Worm (Caenorhabditis elegans) whole organism, L4 larva: Measurements from ENCODE around the gene C04G6.6.

Source experiments
- F10B5.3 ChIP-seq: sonication (generic microtip); optimal IDR thresholded peaks from 2 replicates; lab custom pipeline; 2016; ENCODE audit warnings: mild to moderate bottlenecking, missing genetic modification characterization, missing compliant biosample characterization
- F37D6.2 ChIP-seq: sonication (generic microtip); optimal IDR thresholded peaks from 2 replicates; lab custom pipeline; 2016; ENCODE audit warnings: mild to moderate bottlenecking, missing genetic modification characterization, missing compliant biosample characterization
- F44E2.7 ChIP-seq: fragments of 200-800 bp; sonication (Bioruptor generic); IDR thresholded peaks from 2 replicates; pipeline ENCODE4 v2.1.2; 2022; ENCODE audit warnings: missing genetic modification characterization, missing compliant biosample characterization
- F49E8.2 ChIP-seq: sonication (generic microtip); optimal IDR thresholded peaks from 2 replicates; lab custom pipeline; 2016; ENCODE audit warnings: missing compliant biosample characterization, mild to moderate bottlenecking, missing genetic modification characterization, borderline replicate concordance
- T20F7.1 ChIP-seq: fragments of 200-800 bp; sonication (Bioruptor generic); optimal IDR thresholded peaks from 2 replicates; lab custom pipeline; 2018; ENCODE audit warnings: mild to moderate bottlenecking, missing genetic modification characterization, missing compliant biosample characterization
- T26A8.4 ChIP-seq: fragments of 200-800 bp; sonication (Bioruptor generic); IDR thresholded peaks from 2 replicates; pipeline ENCODE4 v1.3.6; 2022; ENCODE audit warnings: missing genetic modification characterization, missing compliant biosample characterization
- Y75B8A.6 ChIP-seq: fragments of 200-800 bp; sonication (Bioruptor generic); IDR thresholded peaks from 2 replicates; pipeline ENCODE4 v1.3.6; 2022; ENCODE audit warnings: missing genetic modification reagents, missing genetic modification characterization, missing compliant biosample characterization
- aha-1 ChIP-seq: fragments of 150-350 bp; peaks from one replicate; lab custom pipeline; 2014; ENCODE audit warnings: missing biosample characterization, missing genetic modification characterization
- ama-1 ChIP-seq: fragments of 150-350 bp; optimal IDR thresholded peaks from 2 replicates; lab custom pipeline; 2014; ENCODE audit warnings: inconsistent platforms, mixed read lengths
- attf-4 ChIP-seq: sonication (generic microtip); optimal IDR thresholded peaks from 3 replicates; lab custom pipeline; 2017; ENCODE audit warnings: missing biosample characterization, missing genetic modification characterization
- ceh-44 ChIP-seq: fragments of 200-800 bp; sonication (Bioruptor generic); IDR thresholded peaks from 2 replicates; pipeline ENCODE4 v1.3.6; 2022; ENCODE audit warnings: missing genetic modification reagents, missing genetic modification characterization, missing compliant biosample characterization
- daf-12 ChIP-seq: fragments of 150-350 bp; optimal IDR thresholded peaks from 2 replicates; lab custom pipeline; 2014; ENCODE audit warnings: missing biosample characterization, missing genetic modification reagents, missing genetic modification characterization
- daf-19 ChIP-seq: fragments of 200-800 bp; sonication (Bioruptor generic); conservative IDR thresholded peaks from 2 replicates; pipeline ENCODE4 v1.3.6; 2022; ENCODE audit warnings: missing genetic modification characterization, missing compliant biosample characterization
- dmd-8 ChIP-seq: fragments of 200-800 bp; sonication (Bioruptor generic); IDR thresholded peaks from 2 replicates; pipeline ENCODE4 v1.3.6; 2022; ENCODE audit warnings: missing genetic modification characterization, missing compliant biosample characterization
- dpl-1 ChIP-seq: fragments of 150-350 bp; optimal IDR thresholded peaks from 2 replicates; lab custom pipeline; 2014; ENCODE audit warnings: missing biosample characterization, missing genetic modification reagents, missing genetic modification characterization
- duxl-1 ChIP-seq: sonication (generic microtip); optimal IDR thresholded peaks from 2 replicates; lab custom pipeline; 2016; ENCODE audit warnings: mild to moderate bottlenecking, missing genetic modification characterization, moderate library complexity, missing compliant biosample characterization; ENCODE audit not compliant: poor library complexity
- egl-43 ChIP-seq: fragments of 200-800 bp; sonication (Bioruptor generic); IDR thresholded peaks from 2 replicates; pipeline ENCODE4 v1.3.6; 2022; ENCODE audit warnings: missing genetic modification reagents, missing genetic modification characterization, missing compliant biosample characterization
- fkh-10 ChIP-seq: fragments of 150-350 bp; optimal IDR thresholded peaks from 2 replicates; lab custom pipeline; 2014; ENCODE audit warnings: missing biosample characterization, missing genetic modification reagents, missing genetic modification characterization
- gei-8 ChIP-seq: fragments of 200-800 bp; sonication (Bioruptor generic); optimal IDR thresholded peaks from 2 replicates; lab custom pipeline; 2018; ENCODE audit warnings: mild to moderate bottlenecking, missing genetic modification characterization, missing compliant biosample characterization
- hlh-11 ChIP-seq: fragments of 200-800 bp; sonication (Bioruptor generic); optimal IDR thresholded peaks from 2 replicates; lab custom pipeline; 2018; ENCODE audit warnings: mild to moderate bottlenecking, missing genetic modification characterization, missing compliant biosample characterization
- jun-1 ChIP-seq: fragments of 150-350 bp; optimal IDR thresholded peaks from 2 replicates; lab custom pipeline; 2014; ENCODE audit warnings: missing biosample characterization, missing genetic modification reagents, missing genetic modification characterization
- lim-7 ChIP-seq: fragments of 200-800 bp; sonication (Bioruptor generic); IDR thresholded peaks from 2 replicates; pipeline ENCODE4 v1.3.6; 2022; ENCODE audit warnings: missing genetic modification characterization, missing compliant biosample characterization
- lin-13 ChIP-seq: fragments of 150-350 bp; optimal IDR thresholded peaks from 2 replicates; lab custom pipeline; 2014; ENCODE audit warnings: missing biosample characterization, missing genetic modification reagents, missing genetic modification characterization
- lin-29 ChIP-seq: fragments of 200-800 bp; sonication (Bioruptor generic); IDR thresholded peaks from 2 replicates; pipeline ENCODE4 v1.3.6; 2022; ENCODE audit warnings: missing genetic modification reagents, missing genetic modification characterization, missing compliant biosample characterization
- lin-38 ChIP-seq: fragments of 200-800 bp; sonication (Bioruptor generic); IDR thresholded peaks from 2 replicates; pipeline ENCODE4 v1.3.6; 2022; ENCODE audit warnings: missing genetic modification reagents, missing genetic modification characterization, missing compliant biosample characterization
- lsy-2 ChIP-seq, 2 experiments: fragments of 150-350 bp in 1 of 2; sonication (generic microtip) in 1 of 2; optimal IDR thresholded peaks; 2 replicates each; lab custom pipeline; 2014 to 2017; ENCODE audit warnings: missing biosample characterization in 2 of 2, missing genetic modification characterization in 2 of 2
- madf-5 ChIP-seq, 2 experiments: fragments of 200-800 bp; sonication (Bioruptor generic); IDR thresholded peaks; 2 replicates each; pipeline ENCODE4 v1.3.6; 2022; ENCODE audit warnings: missing compliant biosample characterization in 2 of 2, missing genetic modification characterization in 2 of 2
- mep-1 ChIP-seq: fragments of 150-350 bp; sonication (generic microtip); optimal IDR thresholded peaks from 3 replicates; lab custom pipeline; 2014; ENCODE audit warnings: missing biosample characterization, missing genetic modification characterization
- mxl-2 ChIP-seq: fragments of 200-800 bp; sonication (Bioruptor generic); conservative IDR thresholded peaks from 2 replicates; pipeline ENCODE4 v1.3.6; 2022; ENCODE audit warnings: missing genetic modification reagents, missing genetic modification characterization, missing compliant biosample characterization
- nhr-25 ChIP-seq: sonication (generic microtip); optimal IDR thresholded peaks from 2 replicates; lab custom pipeline; 2017; ENCODE audit warnings: missing genetic modification characterization, mild to moderate bottlenecking, missing compliant biosample characterization, antibody characterized with exemption, moderate library complexity, borderline replicate concordance; ENCODE audit not compliant: insufficient read depth
- nhr-41 ChIP-seq: fragments of 200-800 bp; sonication (Bioruptor generic); IDR thresholded peaks from 2 replicates; pipeline ENCODE4 v1.3.6; 2022; ENCODE audit warnings: missing genetic modification reagents, missing genetic modification characterization, missing compliant biosample characterization
- nhr-6 ChIP-seq: fragments of 150-350 bp; optimal IDR thresholded peaks from 2 replicates; lab custom pipeline; 2014; ENCODE audit warnings: missing biosample characterization, missing genetic modification characterization
- pha-4 ChIP-seq, 2 experiments: fragments of 150-350 bp in 1 of 2; fragments of 200-800 bp in 1 of 2; sonication (Bioruptor generic) in 1 of 2; IDR thresholded peaks in 1 of 2; optimal IDR thresholded peaks in 1 of 2; 2 replicates each; pipeline versions ENCODE4 v1.3.6 to Lab custom; 2014 to 2022; ENCODE audit warnings: missing genetic modification characterization in 2 of 2, missing genetic modification reagents in 2 of 2, missing biosample characterization in 1 of 2, missing compliant biosample characterization in 1 of 2
- pqm-1 ChIP-seq: sonication (generic microtip); optimal IDR thresholded peaks from 2 replicates; lab custom pipeline; 2017; ENCODE audit warnings: missing biosample characterization, missing genetic modification characterization
- set-16 ChIP-seq: fragments of 200-800 bp; sonication (Bioruptor generic); IDR thresholded peaks from 2 replicates; pipeline ENCODE4 v1.3.6; 2022; ENCODE audit warnings: missing genetic modification reagents, missing genetic modification characterization, missing compliant biosample characterization
- skn-1 ChIP-seq: fragments of 150-350 bp; optimal IDR thresholded peaks from 2 replicates; lab custom pipeline; 2014; ENCODE audit warnings: missing biosample characterization, missing genetic modification characterization
- spr-3 ChIP-seq: fragments of 200-800 bp; sonication (Bioruptor generic); optimal IDR thresholded peaks from 2 replicates; lab custom pipeline; 2018; ENCODE audit warnings: mild to moderate bottlenecking, missing genetic modification characterization, missing compliant biosample characterization
- tra-1 ChIP-seq: fragments of 200-800 bp; sonication (Bioruptor generic); IDR thresholded peaks from 2 replicates; pipeline ENCODE4 v1.3.6; 2022; ENCODE audit warnings: missing genetic modification reagents, missing genetic modification characterization, missing compliant biosample characterization
- unc-130 ChIP-seq: sonication (generic microtip); optimal IDR thresholded peaks from 2 replicates; lab custom pipeline; 2016; ENCODE audit warnings: missing genetic modification reagents, missing genetic modification characterization, missing compliant biosample characterization
- unc-39 ChIP-seq: sonication (generic microtip); optimal IDR thresholded peaks from 2 replicates; lab custom pipeline; 2017; ENCODE audit warnings: missing biosample characterization, missing genetic modification characterization
- unc-62 ChIP-seq, 3 experiments: fragments of 150-350 bp in 1 of 3; sonication (generic microtip); optimal IDR thresholded peaks in 2 of 3; peaks in 1 of 3; 1 replicate in 1 of 3; 2 replicates in 2 of 3; lab custom pipeline; 2014 to 2017; ENCODE audit warnings: missing biosample characterization in 3 of 3, missing genetic modification characterization in 3 of 3, missing genetic modification reagents in 3 of 3, missing genotype in 1 of 3
- zip-11 ChIP-seq: fragments of 200-800 bp; sonication (Bioruptor generic); IDR thresholded peaks from 2 replicates; pipeline ENCODE4 v1.3.6; 2022; ENCODE audit warnings: missing genetic modification characterization, missing compliant biosample characterization

The C04G6.6 gene

ce11 chrII:5061794-5062368 is 37.7 kb downstream of the C04G6.6 start, which contains the start of gene smc-5 (continued):
- TF ChIP-seq lin-38 (GFP tag; lab: Robert Waterston, UW) (peak; percentile 94), skn-1 (tag; lab: Kevin White, UChicago) (no peak), mep-1 (tag; lab: Kevin White, UChicago) (no peak), zip-11 (GFP tag; lab: Robert Waterston, UW) (no peak), ama-1 (no peak)

- no peak for TF ChIP-seq set-16 (GFP tag; lab: Robert Waterston, UW)
- TF ChIP-seq lin-13 (GFP tag; lab: Kevin White, UChicago) = no peak
- no peak for TF ChIP-seq lin-29 (GFP tag; lab: Robert Waterston, UW)
- no peak for TF ChIP-seq F10B5.3 (tag; lab: Kevin White, UChicago)
- TF ChIP-seq, all 104 proteins: peak for 0
Observed at ce11 chrII:5060719-5061118, 38.8 kb downstream of the C04G6.6 start, which contains the start of gene pho-12. pho-12 (minus strand) TSS chrII:5060819.

ce11 chrII:5058036-5058435 is 41.5 kb downstream of the C04G6.6 start, which contains the start of gene C27A2.12:
C27A2.12 (minus strand) TSS chrII:5058136.
- TF ChIP-seq F44E2.7 (GFP tag; lab: Robert Waterston, UW) (no peak), jun-1 (tag; lab: Kevin White, UChicago) (no peak), T20F7.1 (GFP tag; lab: Kevin White, UChicago) (no peak), mxl-2 (GFP tag; lab: Robert Waterston, UW) (no peak), fkh-10 (GFP tag; lab: Kevin White, UChicago) (no peak), dpl-1 (GFP tag; lab: Kevin White, UChicago) (no peak), gei-8 (GFP tag; lab: Kevin White, UChicago) (no peak), pqm-1 (tag; lab: Kevin White, UChicago) (no peak)

ce11 chrII:5057315-5057714 is 42.2 kb downstream of the C04G6.6 start:
- TF ChIP-seq Y75B8A.6 (GFP tag; lab: Robert Waterston, UW) (0 out of 2 replicates have a peak, but pooled peaks have one; percentile 11), F49E8.2 (tag; lab: Kevin White, UChicago) (peak; percentile 64), dmd-8 (GFP tag; lab: Robert Waterston, UW) (0 out of 2 replicates have a peak, but pooled peaks have one; percentile 60), hlh-11 (tag; lab: Kevin White, UChicago) (peak; percentile 75), ceh-44 (GFP tag; lab: Robert Waterston, UW) (peak; percentile 54; the same call in 1 of the 2 replicates), unc-62 (GFP tag; optimal IDR thresholded peaks at IDR 0.05 in 1 of 2; lab: Kevin White, UChicago) (no peak), unc-62 (tag; optimal IDR thresholded peaks at IDR 0.05; lab: Kevin White, UChicago) (no peak), madf-5 (GFP tag; IDR thresholded peaks at IDR 0.05; lab: Robert Waterston, UW) (0 out of 4 replicates have a peak, but pooled peaks of 1 of the 2 experiments have one; percentile 34), nhr-41 (GFP tag; lab: Robert Waterston, UW) (no peak), attf-4 (tag; lab: Kevin White, UChicago) (no peak), unc-130 (GFP tag; lab: Kevin White, UChicago) (peak; percentile 45), T26A8.4 (GFP tag; lab: Robert Waterston, UW) (no peak; the same call in none of the 2 replicates), daf-19 (GFP tag; lab: Robert Waterston, UW) (peak; percentile 83), fkh-10 (GFP tag; lab: Kevin White, UChicago) (no peak), tra-1 (0 out of 2 replicates have a peak, but pooled peaks have one; percentile 35), lim-7 (GFP tag; lab: Robert Waterston, UW) (peak; percentile 80), nhr-6 (tag; lab: Kevin White, UChicago) (no peak), egl-43 (GFP tag; lab: Robert Waterston, UW) (peak; percentile 88), spr-3 (GFP tag; lab: Kevin White, UChicago) (peak; percentile 40), pha-4 (GFP tag; IDR thresholded peaks at IDR 0.05; lab: Robert Waterston, UW) (peak; percentile 74; the same call in 1 of the 2 replicates), pha-4 (tag; optimal IDR thresholded peaks at IDR 0.05; lab: Kevin White, UChicago) (no peak), mxl-2 (GFP tag; lab: Robert Waterston, UW) (no peak), duxl-1 (tag; lab: Kevin White, UChicago) (peak; percentile 76), lsy-2 (tag; optimal IDR thresholded peaks at IDR 0.05; lab: Kevin White, UChicago) (peak; percentile 15 to 84), skn-1 (tag; lab: Kevin White, UChicago) (no peak), unc-39 (no peak), F37D6.2 (tag; lab: Kevin White, UChicago) (peak; percentile 13), daf-12 (tag; lab: Kevin White, UChicago) (no peak), aha-1 (tag; lab: Kevin White, UChicago) (peak; percentile 27), nhr-25 (tag; lab: Kevin White, UChicago) (peak; percentile 67)
